Fruit fly (Drosophila melanogaster) whole organism, adult: ENCODE data around the gene CG3817.
A peak's percentile ranks its signal among the peaks of the same experiment; 100 is the strongest.

Source experiments
- CG11617 ChIP-seq: fragments of 200-800 bp; sonication (Bioruptor generic); optimal IDR thresholded peaks from 2 replicates; lab custom pipeline; 2017; ENCODE audit warnings: mild to moderate bottlenecking, missing biosample characterization, missing genetic modification reagents, missing genetic modification characterization
- CG14711 ChIP-seq: fragments of 200-800 bp; sonication (Bioruptor generic); optimal IDR thresholded peaks from 2 replicates; lab custom pipeline; 2018; ENCODE audit warnings: missing biosample characterization, mild to moderate bottlenecking, missing genetic modification characterization, moderate library complexity
- CG1620 ChIP-seq: fragments of 200-800 bp; sonication (Bioruptor generic); optimal IDR thresholded peaks from 2 replicates; lab custom pipeline; 2016; ENCODE audit warnings: missing biosample characterization, missing genetic modification characterization
- CG33017 ChIP-seq: fragments of 200-800 bp; sonication (Bioruptor generic); optimal IDR thresholded peaks from 2 replicates; lab custom pipeline; 2018; ENCODE audit warnings: missing biosample characterization, mild to moderate bottlenecking, missing genetic modification characterization, moderate library complexity
- CG5204 ChIP-seq: fragments of 200-800 bp; sonication (Bioruptor generic); optimal IDR thresholded peaks from 2 replicates; lab custom pipeline; 2016; ENCODE audit warnings: missing biosample characterization, missing genetic modification characterization
- CG7045 ChIP-seq: fragments of 200-800 bp; sonication (Bioruptor generic); optimal IDR thresholded peaks from 2 replicates; lab custom pipeline; 2017; ENCODE audit warnings: missing biosample characterization, mild to moderate bottlenecking, missing genetic modification characterization
- CG7101 ChIP-seq: fragments of 200-800 bp; sonication (Bioruptor generic); optimal IDR thresholded peaks from 2 replicates; lab custom pipeline; 2018; ENCODE audit warnings: missing biosample characterization, mild to moderate bottlenecking, missing genetic modification characterization, moderate library complexity
- Clk ChIP-seq: fragments of 200-800 bp; sonication (Bioruptor generic); optimal IDR thresholded peaks from 2 replicates; lab custom pipeline; 2017; ENCODE audit warnings: missing biosample characterization, missing genetic modification characterization
- Crg-1 ChIP-seq: fragments of 200-800 bp; sonication (Bioruptor generic); optimal IDR thresholded peaks from 2 replicates; lab custom pipeline; 2016; ENCODE audit warnings: missing biosample characterization, missing genetic modification characterization
- Hr96 ChIP-seq: fragments of 200-800 bp; sonication (Bioruptor generic); optimal IDR thresholded peaks from 2 replicates; lab custom pipeline; 2016; ENCODE audit warnings: missing biosample characterization, missing genetic modification characterization
- bab1 ChIP-seq: fragments of 200-800 bp; sonication (Bioruptor generic); optimal IDR thresholded peaks from 3 replicates; lab custom pipeline; 2019; ENCODE audit warnings: missing biosample characterization, mild to moderate bottlenecking, missing genetic modification characterization, moderate library complexity
- cic ChIP-seq: fragments of 200-800 bp; sonication (Bioruptor generic); optimal IDR thresholded peaks from 2 replicates; lab custom pipeline; 2017; ENCODE audit warnings: missing biosample characterization, mild to moderate bottlenecking, missing genetic modification characterization, moderate library complexity
- cnc ChIP-seq, 2 experiments: fragments of >200 bp; optimal IDR thresholded peaks; 2 replicates each; lab custom pipeline; 2017
- kay ChIP-seq: fragments of 200-800 bp; sonication (Bioruptor generic); peaks from one replicate; lab custom pipeline; 2016; ENCODE audit warnings: missing biosample characterization, missing genetic modification characterization, borderline replicate concordance
- pad ChIP-seq: fragments of 200-800 bp; sonication (Bioruptor generic); optimal IDR thresholded peaks from 3 replicates; lab custom pipeline; 2017; ENCODE audit warnings: missing biosample characterization, missing genetic modification characterization, mild to moderate bottlenecking, moderate library complexity, missing genetic modification reagents
- tj ChIP-seq: fragments of 200-800 bp; sonication (Bioruptor generic); optimal IDR thresholded peaks from 3 replicates; lab custom pipeline; 2017; ENCODE audit warnings: missing biosample characterization, mild to moderate bottlenecking, missing genetic modification characterization, moderate library complexity
- toe ChIP-seq: fragments of 200-800 bp; sonication (Bioruptor generic); optimal IDR thresholded peaks from 2 replicates; lab custom pipeline; 2016; ENCODE audit warnings: missing biosample characterization, missing genetic modification characterization

The CG3817 gene

dm6 chr3R:14912449-14912987, 14.0 kb downstream of the CG3817 start:
- TF ChIP-seq Crg-1 (GFP tag; lab: Kevin White, UChicago): no peak
- TF ChIP-seq cnc (optimal IDR thresholded peaks at IDR 0.05; lab: Kevin White, UChicago): no peak
- no peak for TF ChIP-seq CG14711
- TF ChIP-seq CG33017 (tag; lab: Kevin White, UChicago): no peak
- no peak for TF ChIP-seq toe (GFP tag; lab: Kevin White, UChicago)
- TF ChIP-seq CG5204: no peak
- TF ChIP-seq CG7045: no peak
- no peak for TF ChIP-seq Clk (GFP tag; lab: Kevin White, UChicago)
- no peak for TF ChIP-seq Hr96 (GFP tag; lab: Kevin White, UChicago)
- no peak for TF ChIP-seq tj (GFP tag; lab: Kevin White, UChicago)
- TF ChIP-seq bab1 (GFP tag; lab: Kevin White, UChicago): no peak
- TF ChIP-seq kay (GFP tag; lab: Kevin White, UChicago): no peak

dm6 chr3R:14917927-14918829, 19.6 kb downstream of the CG3817 start, which contains the start of gene Sdr:
Gene Sdr (plus strand): TSS chr3R:14918628.
- TF ChIP-seq Clk (GFP tag; lab: Kevin White, UChicago) (no peak), cic (GFP tag; lab: Kevin White, UChicago) (no peak), toe (GFP tag; lab: Kevin White, UChicago) (no peak), CG7101 (tag; lab: Kevin White, UChicago) (no peak), kay (GFP tag; lab: Kevin White, UChicago) (no peak), CG1620 (GFP tag; lab: Kevin White, UChicago) (no peak), tj (GFP tag; lab: Kevin White, UChicago) (no peak), Hr96 (GFP tag; lab: Kevin White, UChicago) (no peak), CG14711 (peak; percentile 29), CG33017 (tag; lab: Kevin White, UChicago) (no peak), pad (GFP tag; lab: Kevin White, UChicago) (no peak), bab1 (GFP tag; lab: Kevin White, UChicago) (peak; percentile 74), CG11617 (GFP tag; lab: Kevin White, UChicago) (no peak), CG7045 (no peak)
